Worm (Caenorhabditis elegans) whole organism, L1 larva: ENCODE measurements around the gene sdz-15.

ENCODE experiments used
- lir-3 ChIP-seq: sonication (generic microtip); optimal IDR thresholded peaks from 2 replicates; lab custom pipeline; 2016; ENCODE audit warnings: mild to moderate bottlenecking, missing genetic modification characterization, moderate library complexity, missing compliant biosample characterization; ENCODE audit not compliant: poor library complexity
- nhr-77 ChIP-seq: fragments of 150-350 bp; optimal IDR thresholded peaks from 2 replicates; lab custom pipeline; 2014; ENCODE audit warnings: missing biosample characterization, missing genetic modification characterization
- pqm-1 ChIP-seq: sonication (generic microtip); optimal IDR thresholded peaks from 3 replicates; lab custom pipeline; 2017; ENCODE audit warnings: missing biosample characterization, missing genetic modification characterization

- TF ChIP-seq pqm-1 (tag; lab: Kevin White, UChicago) (no peak), nhr-77 (tag; lab: Kevin White, UChicago) (no peak), lir-3 (tag; lab: Kevin White, UChicago) (no peak)
Measured at ce11 chrIII:6479439-6479838, 18.8 kb upstream of the sdz-15 start.
